Worm (Caenorhabditis elegans): Measurements from ENCODE around the gene dkc-1.

ce11 chrIII:10769693-10770092, 21.5 kb downstream of the dkc-1 start:
- TF ChIP-seq hlh-8 (tag; optimal IDR thresholded peaks at IDR 0.05): no peak
- TF ChIP-seq nhr-232 (tag; optimal IDR thresholded peaks at IDR 0.05): no peak
- no peak for TF ChIP-seq unc-42 (tag; optimal IDR thresholded peaks at IDR 0.05)
- TF ChIP-seq elt-2 (tag; optimal IDR thresholded peaks at IDR 0.05): no peak
- TF ChIP-seq pat-9 (tag; optimal IDR thresholded peaks at IDR 0.05): no peak
- TF ChIP-seq sox-2 (GFP tag; IDR thresholded peaks at IDR 0.05): no peak

Data from whole organism, late embryonic.